Fruit fly (Drosophila melanogaster) whole organism, embryonic: ENCODE data around the gene CG17666.
A peak's percentile ranks its signal among the peaks of the same experiment; 100 is the strongest.

ENCODE experiments used
- B-H2 ChIP-seq: fragments of 200-800 bp; sonication (Bioruptor generic); optimal IDR thresholded peaks from 2 replicates; lab custom pipeline; 2018; ENCODE audit warnings: missing biosample characterization, mild to moderate bottlenecking, missing genetic modification characterization
- C15 ChIP-seq: fragments of 200-800 bp; sonication (Bioruptor generic); IDR thresholded peaks from 3 replicates; pipeline ENCODE4 v1.3.6; 2022; ENCODE audit warnings: missing biosample characterization, missing genetic modification characterization
- CG14965 ChIP-seq: fragments of 200-800 bp; sonication (Bioruptor generic); optimal IDR thresholded peaks from 2 replicates; lab custom pipeline; 2016; ENCODE audit warnings: missing biosample characterization, missing genetic modification characterization, borderline replicate concordance
- CG1602 ChIP-seq: fragments of 200-800 bp; sonication (Bioruptor generic); optimal IDR thresholded peaks from 3 replicates; lab custom pipeline; 2016; ENCODE audit warnings: missing biosample characterization, missing genetic modification characterization
- CG16779 ChIP-seq: fragments of 200-800 bp; sonication (Bioruptor generic); IDR thresholded peaks from 2 replicates; pipeline ENCODE4 v1.3.6; 2022; ENCODE audit warnings: missing biosample characterization, missing genetic modification characterization
- CG17359 ChIP-seq: fragments of 200-800 bp; sonication (Bioruptor generic); optimal IDR thresholded peaks from 3 replicates; lab custom pipeline; 2018; ENCODE audit warnings: missing biosample characterization, mild to moderate bottlenecking, missing genetic modification characterization, moderate library complexity
- CG1832 ChIP-seq: fragments of 200-800 bp; sonication (Bioruptor generic); optimal IDR thresholded peaks from 2 replicates; lab custom pipeline; 2017; ENCODE audit warnings: missing biosample characterization, mild to moderate bottlenecking, missing genetic modification characterization, inconsistent platforms
- CG18599 ChIP-seq: fragments of 200-800 bp; sonication (Bioruptor generic); optimal IDR thresholded peaks from 3 replicates; lab custom pipeline; 2017; ENCODE audit warnings: missing biosample characterization, missing genetic modification characterization, mild to moderate bottlenecking, moderate library complexity, missing genetic modification reagents
- CG3726 ChIP-seq: fragments of 200-800 bp; sonication (Bioruptor generic); IDR thresholded peaks from 3 replicates; pipeline ENCODE4, ENCODE4 v1.3.6; 2022; ENCODE audit warnings: missing biosample characterization, missing genetic modification characterization
- CG3995 ChIP-seq: fragments of 200-800 bp; sonication (Bioruptor generic); optimal IDR thresholded peaks from 3 replicates; lab custom pipeline; 2016; ENCODE audit warnings: missing biosample characterization, missing genetic modification characterization
- CG4282 ChIP-seq: fragments of 200-800 bp; sonication (Bioruptor generic); optimal IDR thresholded peaks from 2 replicates; lab custom pipeline; 2016; ENCODE audit warnings: missing biosample characterization, missing genetic modification characterization
- CG43689 ChIP-seq: fragments of 200-800 bp; sonication (Bioruptor generic); IDR thresholded peaks from 2 replicates; pipeline ENCODE4 v1.3.6; 2022; ENCODE audit warnings: missing biosample characterization, missing genetic modification characterization
- CG4730 ChIP-seq: fragments of 200-800 bp; sonication (Bioruptor generic); IDR thresholded peaks from 2 replicates; pipeline ENCODE4 v1.3.6; 2022; ENCODE audit warnings: missing biosample characterization, missing genetic modification characterization
- CG4854 ChIP-seq: fragments of 200-800 bp; sonication (Bioruptor generic); optimal IDR thresholded peaks from 2 replicates; lab custom pipeline; 2016; ENCODE audit warnings: missing biosample characterization, missing genetic modification characterization, inconsistent platforms
- CG6254 ChIP-seq: fragments of 200-800 bp; sonication (Bioruptor generic); optimal IDR thresholded peaks from 3 replicates; lab custom pipeline; 2017; ENCODE audit warnings: mild to moderate bottlenecking, missing biosample characterization, missing genetic modification reagents, missing genetic modification characterization
- CG7786 ChIP-seq: fragments of 200-800 bp; sonication (Bioruptor generic); optimal IDR thresholded peaks from 2 replicates; lab custom pipeline; 2016; ENCODE audit warnings: missing biosample characterization, missing genetic modification characterization
- CrebB ChIP-seq: fragments of 200-800 bp; sonication (Bioruptor generic); optimal IDR thresholded peaks from 3 replicates; lab custom pipeline; 2018; ENCODE audit warnings: missing biosample characterization, mild to moderate bottlenecking, missing genetic modification characterization
- Dfd ChIP-seq, 2 experiments: fragments of >200 bp; optimal IDR thresholded peaks; 2 replicates each; lab custom pipeline; 2017; ENCODE audit warnings: missing biosample characterization in 2 of 2, missing genetic modification characterization in 2 of 2
- HLH3B ChIP-seq: fragments of 200-800 bp; sonication (Bioruptor generic); IDR thresholded peaks from 2 replicates; pipeline ENCODE4 v1.3.6; 2022; ENCODE audit warnings: missing biosample characterization, missing genetic modification characterization
- Hr51 ChIP-seq, 2 experiments: fragments of 200-800 bp; sonication (Bioruptor generic); optimal IDR thresholded peaks; 2 replicates in 1 of 2; 3 replicates in 1 of 2; lab custom pipeline; 2016 to 2018; ENCODE audit warnings: missing biosample characterization in 2 of 2, missing genetic modification characterization in 2 of 2, mild to moderate bottlenecking in 1 of 2, moderate library complexity in 1 of 2
- MTF-1 ChIP-seq: fragments of 200-800 bp; sonication (Bioruptor generic); optimal IDR thresholded peaks from 2 replicates; lab custom pipeline; 2018; ENCODE audit warnings: missing biosample characterization, mild to moderate bottlenecking, missing genetic modification characterization, borderline replicate concordance
- PHDP ChIP-seq: fragments of 200-800 bp; sonication (Bioruptor generic); optimal IDR thresholded peaks from 3 replicates; lab custom pipeline; 2018; ENCODE audit warnings: missing biosample characterization, mild to moderate bottlenecking, missing genetic modification characterization, moderate library complexity
- Pdp1 ChIP-seq, 2 experiments: fragments of 200-800 bp; sonication (Bioruptor generic); optimal IDR thresholded peaks; 3 replicates each; lab custom pipeline; 2016; ENCODE audit warnings: missing biosample characterization in 2 of 2, missing genetic modification characterization in 2 of 2, mild to moderate bottlenecking in 1 of 2, moderate library complexity in 1 of 2
- abd-A ChIP-seq: fragments of 200-800 bp; sonication (Bioruptor generic); optimal IDR thresholded peaks from 3 replicates; lab custom pipeline; 2019; ENCODE audit warnings: missing biosample characterization, mild to moderate bottlenecking, missing genetic modification characterization, moderate library complexity
- ase ChIP-seq: fragments of 200-800 bp; sonication (Bioruptor generic); IDR thresholded peaks from 3 replicates; pipeline ENCODE4 v1.3.6; 2022; ENCODE audit warnings: missing biosample characterization, missing genetic modification characterization
- az2 ChIP-seq: fragments of 200-800 bp; sonication (Bioruptor generic); optimal IDR thresholded peaks from 3 replicates; lab custom pipeline; 2016; ENCODE audit warnings: missing biosample characterization, missing genetic modification characterization
- bcd ChIP-seq: fragments of 200-800 bp; sonication (Bioruptor generic); optimal IDR thresholded peaks from 2 replicates; lab custom pipeline; 2017; ENCODE audit warnings: missing biosample characterization, mild to moderate bottlenecking, missing genetic modification characterization
- br ChIP-seq: fragments of >200 bp; optimal IDR thresholded peaks from 2 replicates; lab custom pipeline; 2017
- cad ChIP-seq: fragments of >200 bp; optimal IDR thresholded peaks from 2 replicates; lab custom pipeline; 2017; ENCODE audit warnings: missing biosample characterization, missing genetic modification characterization
- chm ChIP-seq: fragments of 200-800 bp; sonication (Bioruptor generic); IDR thresholded peaks from 2 replicates; pipeline ENCODE4 v1.3.6; 2022; ENCODE audit warnings: missing biosample characterization, missing genetic modification characterization
- crol ChIP-seq: fragments of 200-800 bp; sonication (Bioruptor generic); IDR thresholded peaks from 2 replicates; pipeline ENCODE4 v1.3.6; 2022; ENCODE audit warnings: missing biosample characterization, missing genetic modification characterization
- dati ChIP-seq: fragments of 200-800 bp; sonication (Bioruptor generic); IDR thresholded peaks from 2 replicates; pipeline ENCODE4 v1.3.6; 2022; ENCODE audit warnings: missing biosample characterization, missing genetic modification characterization
- fu2 ChIP-seq: fragments of 200-800 bp; sonication (Bioruptor generic); optimal IDR thresholded peaks from 2 replicates; lab custom pipeline; 2016; ENCODE audit warnings: missing biosample characterization, missing genetic modification characterization
- gce ChIP-seq: fragments of 200-800 bp; sonication (Bioruptor generic); IDR thresholded peaks from 3 replicates; pipeline ENCODE4 v1.3.6; 2022; ENCODE audit warnings: missing biosample characterization, missing genetic modification characterization
- gcm2 ChIP-seq: fragments of 200-800 bp; sonication (Bioruptor generic); optimal IDR thresholded peaks from 2 replicates; lab custom pipeline; 2016; ENCODE audit warnings: missing biosample characterization, missing genetic modification characterization
- grn ChIP-seq: fragments of 200-800 bp; sonication (Bioruptor generic); optimal IDR thresholded peaks from 3 replicates; lab custom pipeline; 2017; ENCODE audit warnings: missing biosample characterization, missing genetic modification characterization
- jumu ChIP-seq: fragments of 200-800 bp; sonication (Bioruptor generic); optimal IDR thresholded peaks from 3 replicates; lab custom pipeline; 2016; ENCODE audit warnings: missing biosample characterization, missing genetic modification characterization
- lola ChIP-seq, 3 experiments: fragments of >200 bp in 2 of 3; fragments of 200-800 bp in 1 of 3; sonication (Bioruptor generic) in 1 of 3; optimal IDR thresholded peaks; 2 replicates each; lab custom pipeline; 2017 to 2019; ENCODE audit warnings: missing biosample characterization in 3 of 3, missing genetic modification characterization in 3 of 3, mild to moderate bottlenecking in 1 of 3, moderate library complexity in 1 of 3
- mirr ChIP-seq: fragments of 200-800 bp; sonication (Bioruptor generic); optimal IDR thresholded peaks from 3 replicates; lab custom pipeline; 2018; ENCODE audit warnings: missing biosample characterization, mild to moderate bottlenecking, missing genetic modification characterization
- p53 ChIP-seq: fragments of 200-800 bp; sonication (Bioruptor generic); optimal IDR thresholded peaks from 2 replicates; lab custom pipeline; 2016; ENCODE audit warnings: missing biosample characterization, missing genetic modification characterization
- prd ChIP-seq, 3 experiments: fragments of >200 bp in 2 of 3; fragments of 200-800 bp in 1 of 3; sonication (Bioruptor generic) in 1 of 3; optimal IDR thresholded peaks in 2 of 3; IDR thresholded peaks in 1 of 3; 2 replicates in 2 of 3; 3 replicates in 1 of 3; pipeline versions ENCODE4 v1.3.6 to Lab custom; 2017 to 2022; ENCODE audit warnings: missing biosample characterization in 1 of 3, missing genetic modification characterization in 1 of 3
- psq ChIP-seq: fragments of 200-800 bp; sonication (Bioruptor generic); optimal IDR thresholded peaks from 2 replicates; lab custom pipeline; 2017; ENCODE audit warnings: missing biosample characterization, missing genetic modification characterization
- pzg ChIP-seq: fragments of 200-800 bp; sonication (Bioruptor generic); optimal IDR thresholded peaks from 3 replicates; lab custom pipeline; 2018; ENCODE audit warnings: missing biosample characterization, mild to moderate bottlenecking, missing genetic modification characterization, moderate library complexity
- repo ChIP-seq: fragments of 200-800 bp; sonication (Bioruptor generic); optimal IDR thresholded peaks from 2 replicates; lab custom pipeline; 2016; ENCODE audit warnings: missing biosample characterization, missing genetic modification characterization
- sd ChIP-seq: fragments of 200-800 bp; sonication (Bioruptor generic); optimal IDR thresholded peaks from 3 replicates; lab custom pipeline; 2018; ENCODE audit warnings: missing biosample characterization, mild to moderate bottlenecking, missing genetic modification characterization, moderate library complexity
- sens ChIP-seq: fragments of 200-800 bp; sonication (Bioruptor generic); peaks from one replicate; lab custom pipeline; 2016; ENCODE audit warnings: missing biosample characterization, missing genetic modification characterization
- stc ChIP-seq: fragments of 200-800 bp; sonication (Bioruptor generic); IDR thresholded peaks from 2 replicates; pipeline ENCODE4 v1.3.6; 2022; ENCODE audit warnings: missing biosample characterization, missing genetic modification characterization
- tin ChIP-seq: fragments of 200-800 bp; sonication (Bioruptor generic); optimal IDR thresholded peaks from 3 replicates; lab custom pipeline; 2016; ENCODE audit warnings: missing biosample characterization, missing genetic modification characterization
- tna ChIP-seq: fragments of 200-800 bp; sonication (Bioruptor generic); IDR thresholded peaks from 2 replicates; pipeline ENCODE4 v1.3.6; 2022; ENCODE audit warnings: missing biosample characterization, missing genetic modification characterization; ENCODE audit not compliant: partially characterized antibody
- trem ChIP-seq: fragments of 200-800 bp; optimal IDR thresholded peaks from 3 replicates; lab custom pipeline; 2019; ENCODE audit warnings: missing biosample characterization, mild to moderate bottlenecking, missing genetic modification characterization, moderate library complexity
- wek ChIP-seq: fragments of 200-800 bp; sonication (Bioruptor generic); optimal IDR thresholded peaks from 3 replicates; lab custom pipeline; 2018; ENCODE audit warnings: missing biosample characterization, mild to moderate bottlenecking, missing genetic modification characterization, moderate library complexity

CG17666 gene

dm6 chr3L:12791679-12792229, 10.6 kb downstream of the CG17666 start (continued):
- TF ChIP-seq psq (GFP tag; lab: Kevin White, UChicago) (no peak), stc (GFP tag; lab: Robert Waterston, UW) (no peak), wek (no peak), PHDP (no peak), C15 (GFP tag; lab: Robert Waterston, UW) (no peak), Pdp1 (GFP tag; optimal IDR thresholded peaks at IDR 0.05; lab: Kevin White, UChicago) (no peak), CG3995 (GFP tag; lab: Kevin White, UChicago) (peak; percentile 73), pzg (GFP tag; lab: Kevin White, UChicago) (no peak), CG43689 (GFP tag; lab: Robert Waterston, UW) (no peak), MTF-1 (GFP tag; lab: Kevin White, UChicago) (no peak), CG6254 (GFP tag; lab: Kevin White, UChicago) (no peak), HLH3B (GFP tag; lab: Robert Waterston, UW) (no peak), repo (GFP tag; lab: Kevin White, UChicago) (no peak), mirr (GFP tag; lab: Kevin White, UChicago) (peak; percentile 73), fu2 (GFP tag; lab: Kevin White, UChicago) (no peak), sens (GFP tag; lab: Kevin White, UChicago) (peak; percentile 16), abd-A (tag; lab: Kevin White, UChicago) (no peak), crol (GFP tag; lab: Robert Waterston, UW) (no peak), CG3726 (GFP tag; lab: Robert Waterston, UW) (no peak), tin (no peak), grn (peak; percentile 56), chm (GFP tag; lab: Robert Waterston, UW) (no peak), CG14965 (no peak), B-H2 (GFP tag; lab: Kevin White, UChicago) (peak; percentile 2), sd (peak; percentile 34), lola (GFP tag; optimal IDR thresholded peaks at IDR 0.05; lab: Kevin White, UChicago) (no peak), tna (GFP tag; lab: Robert Waterston, UW) (no peak), CG17359 (tag; lab: Kevin White, UChicago) (no peak), gce (GFP tag; lab: Robert Waterston, UW) (no peak), br (no peak), CG4282 (no peak), CG4730 (GFP tag; lab: Robert Waterston, UW) (no peak)
- TF ChIP-seq, all 482 proteins: peak for 10

- no peak for TF ChIP-seq CG1832
- TF ChIP-seq prd (optimal IDR thresholded peaks at IDR 0.05; lab: Kevin White, UChicago) = no peak
- TF ChIP-seq prd (GFP tag; IDR thresholded peaks at IDR 0.05; lab: Robert Waterston, UW) = 0 out of 3 replicates have a peak, but pooled peaks have one; percentile 61
- peak in 1 of 2 experiments; percentile 79 for TF ChIP-seq Hr51 (GFP tag; optimal IDR thresholded peaks at IDR 0.05; lab: Kevin White, UChicago)
- no peak for TF ChIP-seq dati
- peak; percentile 64 for TF ChIP-seq trem
- TF ChIP-seq CG7786 = peak; percentile 8
- no peak for TF ChIP-seq ase (GFP tag; lab: Robert Waterston, UW)
- TF ChIP-seq CG4854 = peak; percentile 23
- no peak for TF ChIP-seq p53
- no peak for TF ChIP-seq Dfd (GFP tag; optimal IDR thresholded peaks at IDR 0.05; lab: Kevin White, UChicago)
- peak; percentile 42 for TF ChIP-seq az2 (GFP tag; lab: Kevin White, UChicago)
- TF ChIP-seq psq (GFP tag; lab: Kevin White, UChicago) = no peak
- TF ChIP-seq CG18599 (GFP tag; lab: Kevin White, UChicago) = peak; percentile 72
- peak; percentile 44 for TF ChIP-seq bcd (GFP tag; lab: Kevin White, UChicago)
- TF ChIP-seq CrebB (tag; lab: Kevin White, UChicago) = peak; percentile 58
- peak; percentile 19 for TF ChIP-seq CG1602
- TF ChIP-seq jumu (GFP tag; lab: Kevin White, UChicago) = no peak
- no peak for TF ChIP-seq CG16779
- no peak for TF ChIP-seq cad (GFP tag; lab: Kevin White, UChicago)
- TF ChIP-seq gcm2 (GFP tag; lab: Kevin White, UChicago) = no peak
These were observed 11.9 kb downstream of the CG17666 start for dm6 chr3L:12792933-12793448.
